Fruit fly (Drosophila melanogaster): ENCODE results near the gene mtg.
A peak's percentile ranks its signal among the peaks of the same experiment; 100 is the strongest.

The mtg gene

dm6 chr3R:8250166-8250733, at the start of gene mtg:
TSS of gene mtg (plus strand) at chr3R:8250497.
- peak; percentile 65 for TF ChIP-seq Jarid2 (GFP tag; optimal IDR thresholded peaks at IDR 0.05)
- no peak for TF ChIP-seq nmo (GFP tag; optimal IDR thresholded peaks at IDR 0.05)
- TF ChIP-seq Trl (optimal IDR thresholded peaks at IDR 0.05), result peak in 1 of 2 experiments; percentile 20
- TF ChIP-seq Trl (GFP tag; optimal IDR thresholded peaks at IDR 0.05), result no peak
- 0 out of 2 replicates have a peak, but pooled peaks have one; percentile 11 for TF ChIP-seq CG13287 (GFP tag; IDR thresholded peaks at IDR 0.05; ENCODE audit: partially characterized antibody)
- TF ChIP-seq p53 (GFP tag; optimal IDR thresholded peaks at IDR 0.05), result no peak
- peak; percentile 59 for TF ChIP-seq CG11504 (tag; optimal IDR thresholded peaks at IDR 0.05)
- no peak for TF ChIP-seq Adf1 (GFP tag; IDR thresholded peaks at IDR 0.05)
- no peak for TF ChIP-seq CG14710 (tag; optimal IDR thresholded peaks at IDR 0.05)
- no peak for TF ChIP-seq CG8290 (GFP tag; optimal IDR thresholded peaks at IDR 0.05)
- TF ChIP-seq CG8290 (tag; optimal IDR thresholded peaks at IDR 0.05), result peak in 1 of 2 experiments; percentile 15
- TF ChIP-seq Hr39 (optimal IDR thresholded peaks at IDR 0.05), result no peak
- TF ChIP-seq salm (tag; optimal IDR thresholded peaks at IDR 0.05), result no peak
- no peak for TF ChIP-seq CG15011 (GFP tag; optimal IDR thresholded peaks at IDR 0.05)
- TF ChIP-seq CG34422 (GFP tag; IDR thresholded peaks at IDR 0.05), result peak; percentile 18; the same call in 1 of the 3 replicates
- TF ChIP-seq PHDP (tag; optimal IDR thresholded peaks at IDR 0.05), result no peak
- TF ChIP-seq ap (GFP tag; IDR thresholded peaks at IDR 0.05), result no peak
- peak; percentile 16 for TF ChIP-seq sens (GFP tag)
- TF ChIP-seq CG4360 (GFP tag; IDR thresholded peaks at IDR 0.05), result no peak
- TF ChIP-seq chinmo (GFP tag; IDR thresholded peaks at IDR 0.05; ENCODE audit: partially characterized antibody), result 0 out of 4 replicates have a peak, but pooled peaks have one; percentile 35
- TF ChIP-seq CG6254 (GFP tag; optimal IDR thresholded peaks at IDR 0.05), result no peak
- TF ChIP-seq CG7271 (tag; optimal IDR thresholded peaks at IDR 0.05), result no peak
- peak; percentile 95 for TF ChIP-seq Deaf1 (tag; optimal IDR thresholded peaks at IDR 0.05)
- 0 out of 2 replicates have a peak, but pooled peaks have one; percentile 10 for TF ChIP-seq vvl (GFP tag; IDR thresholded peaks at IDR 0.05)
- no peak for TF ChIP-seq Aef1 (GFP tag; IDR thresholded peaks at IDR 0.05)
- TF ChIP-seq E2f1 (GFP tag; IDR thresholded peaks at IDR 0.05), result 0 out of 2 replicates have a peak, but pooled peaks have one; percentile 23
- TF ChIP-seq CG7556 (GFP tag; optimal IDR thresholded peaks at IDR 0.05), result no peak
- no peak for TF ChIP-seq Mrtf (GFP tag; IDR thresholded peaks at IDR 0.05)
- no peak for TF ChIP-seq CG17612 (GFP tag; IDR thresholded peaks at IDR 0.05)
- TF ChIP-seq run (tag; optimal IDR thresholded peaks at IDR 0.05), result no peak
- peak; percentile 17; the same call in 1 of the 2 replicates for TF ChIP-seq bowl (GFP tag; IDR thresholded peaks at IDR 0.05)
- peak; percentile 69 for TF ChIP-seq CG1529 (GFP tag; optimal IDR thresholded peaks at IDR 0.05)

- no peak for TF ChIP-seq CG3995 (GFP tag; optimal IDR thresholded peaks at IDR 0.05)
- peak; percentile 93 for TF ChIP-seq zen (tag; optimal IDR thresholded peaks at IDR 0.05)
- peak in 1 of 2 experiments; percentile 4 for TF ChIP-seq tll (GFP tag; optimal IDR thresholded peaks at IDR 0.05)
These were observed 46.9 kb upstream of the mtg start for dm6 chr3R:8203367-8203766.

- no peak for TF ChIP-seq CG10431 (GFP tag; optimal IDR thresholded peaks at IDR 0.05)
- TF ChIP-seq slp2 (GFP tag; optimal IDR thresholded peaks at IDR 0.05), result no peak
- no peak for TF ChIP-seq GATAe (GFP tag; conservative IDR thresholded peaks at IDR 0.05)
- TF ChIP-seq caup (GFP tag; optimal IDR thresholded peaks at IDR 0.05; ENCODE audit: severe bottlenecking), result no peak
- TF ChIP-seq mirr (GFP tag; optimal IDR thresholded peaks at IDR 0.05), result no peak
- no peak for TF ChIP-seq Side (GFP tag; optimal IDR thresholded peaks at IDR 0.05)
- TF ChIP-seq Mad (GFP tag; optimal IDR thresholded peaks at IDR 0.05), result no peak
- no peak for TF ChIP-seq zfh1 (GFP tag; IDR thresholded peaks at IDR 0.05)
- no peak for TF ChIP-seq Adf1 (GFP tag; IDR thresholded peaks at IDR 0.05)
- no peak for TF ChIP-seq crp (GFP tag; optimal IDR thresholded peaks at IDR 0.05)
- no peak for TF ChIP-seq pfk (GFP tag; optimal IDR thresholded peaks at IDR 0.05)
- TF ChIP-seq E2f2 (GFP tag; IDR thresholded peaks at IDR 0.05), result no peak
- TF ChIP-seq CG14050 (GFP tag; IDR thresholded peaks at IDR 0.05), result no peak
- no peak for TF ChIP-seq corto (GFP tag; optimal IDR thresholded peaks at IDR 0.05)
- TF ChIP-seq HmgD (GFP tag; optimal IDR thresholded peaks at IDR 0.05), result no peak
- no peak for TF ChIP-seq dimm (GFP tag; IDR thresholded peaks at IDR 0.05)
- TF ChIP-seq CG11247 (GFP tag; IDR thresholded peaks at IDR 0.05), result no peak
These were observed 45.6 kb upstream of the mtg start, which contains the start of gene CheA84a for dm6 chr3R:8204730-8205129. TSS of gene CheA84a (minus strand) at chr3R:8204830.

Data from whole organism, embryonic.